Worm (Caenorhabditis elegans): ENCODE data around the gene F42C5.4.

The F42C5.4 gene

ce11 chrIV:7242220-7242789, 49.6 kb downstream of the F42C5.4 start, which contains the start of gene gstk-2:
Gene gstk-2 (minus strand): TSS chrIV:7242270.
- TF ChIP-seq ztf-29 (GFP tag; IDR thresholded peaks at IDR 0.05) = no peak

ce11 chrIV:7240564-7240963, 51.4 kb downstream of the F42C5.4 start:
- TF ChIP-seq tab-1 (GFP tag; IDR thresholded peaks at IDR 0.05) (no peak), med-1 (GFP tag; optimal IDR thresholded peaks at IDR 0.05; ENCODE audit: insufficient read depth) (no peak), cog-1 (tag; optimal IDR thresholded peaks at IDR 0.05) (no peak)

Measured in whole organism, midembryonic.